Worm (Caenorhabditis elegans) whole organism, L4 larva: Measurements from ENCODE around the gene mrps-26.

Experiments used
- F44E2.7 ChIP-seq: fragments of 200-800 bp; sonication (Bioruptor generic); IDR thresholded peaks from 2 replicates; pipeline ENCODE4 v2.1.2; 2022; ENCODE audit warnings: missing genetic modification characterization, missing compliant biosample characterization
- F49E8.2 ChIP-seq: sonication (generic microtip); optimal IDR thresholded peaks from 2 replicates; lab custom pipeline; 2016; ENCODE audit warnings: missing compliant biosample characterization, mild to moderate bottlenecking, missing genetic modification characterization, borderline replicate concordance
- T20F7.1 ChIP-seq: fragments of 200-800 bp; sonication (Bioruptor generic); optimal IDR thresholded peaks from 2 replicates; lab custom pipeline; 2018; ENCODE audit warnings: mild to moderate bottlenecking, missing genetic modification characterization, missing compliant biosample characterization
- ceh-32 ChIP-seq: sonication (generic microtip); optimal IDR thresholded peaks from 2 replicates; lab custom pipeline; 2016; ENCODE audit warnings: mild to moderate bottlenecking, missing genetic modification characterization, missing compliant biosample characterization; ENCODE audit not compliant: poor library complexity
- cey-2 ChIP-seq: sonication (generic microtip); optimal IDR thresholded peaks from 3 replicates; lab custom pipeline; 2017; ENCODE audit warnings: missing genetic modification characterization, mild to moderate bottlenecking, missing compliant biosample characterization, antibody characterized with exemption, borderline replicate concordance; ENCODE audit not compliant: insufficient read depth
- daf-16 ChIP-seq, 3 experiments: sonication (generic microtip); optimal IDR thresholded peaks; 2 replicates each; lab custom pipeline; 2016 to 2017; ENCODE audit warnings: missing genetic modification characterization in 3 of 3, missing genetic modification reagents in 3 of 3, mild to moderate bottlenecking in 2 of 3, missing compliant biosample characterization in 2 of 3, missing biosample characterization in 1 of 3, moderate library complexity in 1 of 3
- daf-19 ChIP-seq: fragments of 200-800 bp; sonication (Bioruptor generic); conservative IDR thresholded peaks from 2 replicates; pipeline ENCODE4 v1.3.6; 2022; ENCODE audit warnings: missing genetic modification characterization, missing compliant biosample characterization
- dmd-6 ChIP-seq: fragments of 200-800 bp; sonication (Bioruptor generic); IDR thresholded peaks from 2 replicates; pipeline ENCODE4 v1.3.6; 2022; ENCODE audit warnings: missing genetic modification reagents, missing genetic modification characterization, missing compliant biosample characterization
- dpl-1 ChIP-seq: fragments of 150-350 bp; optimal IDR thresholded peaks from 2 replicates; lab custom pipeline; 2014; ENCODE audit warnings: missing biosample characterization, missing genetic modification reagents, missing genetic modification characterization
- dve-1 ChIP-seq: sonication (generic microtip); optimal IDR thresholded peaks from 2 replicates; lab custom pipeline; 2017; ENCODE audit warnings: antibody characterized with exemption, mild to moderate bottlenecking, missing genetic modification characterization, missing compliant biosample characterization; ENCODE audit not compliant: insufficient read depth
- egl-43 ChIP-seq: fragments of 200-800 bp; sonication (Bioruptor generic); IDR thresholded peaks from 2 replicates; pipeline ENCODE4 v1.3.6; 2022; ENCODE audit warnings: missing genetic modification reagents, missing genetic modification characterization, missing compliant biosample characterization
- hif-1 ChIP-seq, 2 experiments: sonication (generic microtip); optimal IDR thresholded peaks; 2 replicates each; lab custom pipeline; 2016 to 2017; ENCODE audit warnings: missing compliant biosample characterization in 2 of 2, missing genetic modification characterization in 2 of 2, missing genetic modification reagents in 2 of 2, missing genotype in 2 of 2, mild to moderate bottlenecking in 1 of 2
- hlh-30 ChIP-seq: sonication (generic microtip); optimal IDR thresholded peaks from 2 replicates; lab custom pipeline; 2017; ENCODE audit warnings: antibody characterized with exemption, mild to moderate bottlenecking, missing genetic modification characterization, missing compliant biosample characterization; ENCODE audit not compliant: insufficient read depth
- hmg-1.1 ChIP-seq: fragments of 200-800 bp; sonication (Bioruptor generic); IDR thresholded peaks from 2 replicates; pipeline ENCODE4 v1.3.6; 2022; ENCODE audit warnings: missing genetic modification reagents, missing genetic modification characterization, missing compliant biosample characterization
- lim-7 ChIP-seq: fragments of 200-800 bp; sonication (Bioruptor generic); IDR thresholded peaks from 2 replicates; pipeline ENCODE4 v1.3.6; 2022; ENCODE audit warnings: missing genetic modification characterization, missing compliant biosample characterization
- lin-13 ChIP-seq: fragments of 150-350 bp; optimal IDR thresholded peaks from 2 replicates; lab custom pipeline; 2014; ENCODE audit warnings: missing biosample characterization, missing genetic modification reagents, missing genetic modification characterization
- lin-38 ChIP-seq: fragments of 200-800 bp; sonication (Bioruptor generic); IDR thresholded peaks from 2 replicates; pipeline ENCODE4 v1.3.6; 2022; ENCODE audit warnings: missing genetic modification reagents, missing genetic modification characterization, missing compliant biosample characterization
- lin-39 ChIP-seq: fragments of 150-350 bp; optimal IDR thresholded peaks from 2 replicates; lab custom pipeline; 2014; ENCODE audit warnings: missing biosample characterization, missing genetic modification reagents, missing genetic modification characterization
- lsy-2 ChIP-seq, 2 experiments: fragments of 150-350 bp in 1 of 2; sonication (generic microtip) in 1 of 2; optimal IDR thresholded peaks; 2 replicates each; lab custom pipeline; 2014 to 2017; ENCODE audit warnings: missing biosample characterization in 2 of 2, missing genetic modification characterization in 2 of 2
- madf-9 ChIP-seq: fragments of 200-800 bp; sonication (Bioruptor generic); conservative IDR thresholded peaks from 2 replicates; pipeline ENCODE4 v1.3.6; 2022; ENCODE audit warnings: missing genetic modification reagents, missing genetic modification characterization, missing compliant biosample characterization
- mdl-1 ChIP-seq, 2 experiments: fragments of 150-350 bp in 1 of 2; sonication (generic microtip) in 1 of 2; optimal IDR thresholded peaks; 2 replicates each; lab custom pipeline; 2014 to 2017; ENCODE audit warnings: missing biosample characterization in 2 of 2, missing genetic modification characterization in 2 of 2
- mdt-29 ChIP-seq: fragments of 200-800 bp; sonication (Bioruptor generic); IDR thresholded peaks from 2 replicates; pipeline ENCODE4 v1.3.6; 2022; ENCODE audit warnings: missing genetic modification reagents, missing genetic modification characterization, missing compliant biosample characterization
- mep-1 ChIP-seq: fragments of 150-350 bp; sonication (generic microtip); optimal IDR thresholded peaks from 3 replicates; lab custom pipeline; 2014; ENCODE audit warnings: missing biosample characterization, missing genetic modification characterization
- nhr-10 ChIP-seq: fragments of 150-350 bp; optimal IDR thresholded peaks from 2 replicates; lab custom pipeline; 2014; ENCODE audit warnings: missing biosample characterization, missing genetic modification characterization
- nhr-102 ChIP-seq: sonication (generic microtip); optimal IDR thresholded peaks from 2 replicates; lab custom pipeline; 2016; ENCODE audit warnings: mild to moderate bottlenecking, missing genetic modification characterization, moderate library complexity, missing compliant biosample characterization
- nhr-28 ChIP-seq: fragments of 150-350 bp; optimal IDR thresholded peaks from 2 replicates; lab custom pipeline; 2014; ENCODE audit warnings: missing biosample characterization, missing genetic modification characterization
- nhr-48 ChIP-seq: sonication (generic microtip); optimal IDR thresholded peaks from 2 replicates; lab custom pipeline; 2016; ENCODE audit warnings: mild to moderate bottlenecking, missing genetic modification characterization, missing compliant biosample characterization
- nhr-77 ChIP-seq: fragments of 150-350 bp; optimal IDR thresholded peaks from 2 replicates; lab custom pipeline; 2014; ENCODE audit warnings: missing biosample characterization, missing genetic modification characterization
- pha-4 ChIP-seq, 2 experiments: fragments of 150-350 bp in 1 of 2; fragments of 200-800 bp in 1 of 2; sonication (Bioruptor generic) in 1 of 2; IDR thresholded peaks in 1 of 2; optimal IDR thresholded peaks in 1 of 2; 2 replicates each; pipeline versions ENCODE4 v1.3.6 to Lab custom; 2014 to 2022; ENCODE audit warnings: missing genetic modification characterization in 2 of 2, missing genetic modification reagents in 2 of 2, missing biosample characterization in 1 of 2, missing compliant biosample characterization in 1 of 2
- pqm-1 ChIP-seq: sonication (generic microtip); optimal IDR thresholded peaks from 2 replicates; lab custom pipeline; 2017; ENCODE audit warnings: missing biosample characterization, missing genetic modification characterization
- rbr-2 ChIP-seq: sonication (generic microtip); optimal IDR thresholded peaks from 2 replicates; lab custom pipeline; 2016; ENCODE audit warnings: missing genotype, missing genetic modification characterization, missing compliant biosample characterization
- sdz-12 ChIP-seq: fragments of 200-800 bp; sonication (Bioruptor generic); optimal IDR thresholded peaks from 2 replicates; lab custom pipeline; 2018; ENCODE audit warnings: mild to moderate bottlenecking, missing genetic modification characterization, missing compliant biosample characterization
- snpc-4 ChIP-seq: fragments of 150-350 bp; optimal IDR thresholded peaks from 2 replicates; lab custom pipeline; 2014; ENCODE audit warnings: missing biosample characterization, missing genetic modification characterization
- unc-39 ChIP-seq: sonication (generic microtip); optimal IDR thresholded peaks from 2 replicates; lab custom pipeline; 2017; ENCODE audit warnings: missing biosample characterization, missing genetic modification characterization
- unc-62 ChIP-seq, 3 experiments: fragments of 150-350 bp in 1 of 3; sonication (generic microtip); optimal IDR thresholded peaks in 2 of 3; peaks in 1 of 3; 1 replicate in 1 of 3; 2 replicates in 2 of 3; lab custom pipeline; 2014 to 2017; ENCODE audit warnings: missing biosample characterization in 3 of 3, missing genetic modification characterization in 3 of 3, missing genetic modification reagents in 3 of 3, missing genotype in 1 of 3
- ztf-7 ChIP-seq: fragments of 150-350 bp; optimal IDR thresholded peaks from 2 replicates; lab custom pipeline; 2014; ENCODE audit warnings: missing biosample characterization, missing genetic modification characterization

Gene mrps-26

DNA sequence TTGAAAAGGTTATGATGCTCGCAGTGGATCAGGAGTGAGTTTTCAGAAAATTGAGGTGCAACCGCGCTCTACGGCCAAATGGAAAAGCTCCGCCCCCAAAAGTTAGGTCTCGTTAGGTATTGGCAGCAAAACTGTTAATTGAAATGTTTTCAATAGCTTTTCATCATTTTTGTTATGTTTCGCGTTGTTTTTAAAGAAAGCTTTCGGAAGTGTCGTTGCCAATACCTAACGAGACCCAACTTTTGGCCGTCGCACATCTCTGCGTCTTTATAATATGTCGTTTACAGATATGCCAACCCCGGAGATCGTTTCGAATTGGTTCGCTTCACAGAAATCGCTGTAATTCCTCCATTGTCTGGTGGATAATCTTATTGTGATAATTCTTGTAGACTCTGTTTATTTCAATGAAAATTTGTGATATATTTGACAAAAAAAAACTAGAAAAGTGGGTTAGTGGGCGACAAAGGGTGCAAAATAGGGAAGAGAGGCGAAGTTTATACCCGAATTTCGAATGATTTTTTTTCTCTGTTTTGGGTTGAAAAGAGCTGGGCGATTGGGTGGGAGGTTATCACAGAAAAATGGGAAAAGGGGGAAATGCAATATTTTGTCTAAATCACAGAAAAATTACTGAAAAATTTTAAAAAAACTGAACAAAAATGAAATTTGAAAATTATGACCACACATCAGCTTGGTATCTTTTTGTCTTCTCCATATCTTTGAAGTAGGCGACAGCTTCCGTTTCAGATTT lies 37.9 kb upstream of the mrps-26 start (continued):
- TF ChIP-seq hmg-1.1 (GFP tag; lab: Robert Waterston, UW) = peak; percentile 29; the same call in 1 of the 2 replicates
- TF ChIP-seq lin-38 (GFP tag; lab: Robert Waterston, UW) = peak; percentile 80
- peak; percentile 14 for TF ChIP-seq rbr-2 (tag; lab: Kevin White, UChicago)
- TF ChIP-seq sdz-12 (GFP tag; lab: Kevin White, UChicago) = no peak
- TF ChIP-seq nhr-48 (tag; lab: Kevin White, UChicago) = peak; percentile 61
- peak; percentile 54 for TF ChIP-seq lin-13 (GFP tag; lab: Kevin White, UChicago)
- TF ChIP-seq mdl-1 (tag; optimal IDR thresholded peaks at IDR 0.05; lab: Kevin White, UChicago) = no peak
- no peak for TF ChIP-seq cey-2 (tag; lab: Kevin White, UChicago)
- TF ChIP-seq lin-39 (tag; lab: Kevin White, UChicago) = no peak
- 0 out of 2 replicates have a peak, but pooled peaks have one; percentile 25 for TF ChIP-seq daf-19 (GFP tag; lab: Robert Waterston, UW)
- peak; percentile 61 for TF ChIP-seq madf-9 (GFP tag; lab: Robert Waterston, UW)
- no peak for TF ChIP-seq unc-39 (tag; lab: Kevin White, UChicago)
- TF ChIP-seq hlh-30 (tag; lab: Kevin White, UChicago) = no peak

DNA sequence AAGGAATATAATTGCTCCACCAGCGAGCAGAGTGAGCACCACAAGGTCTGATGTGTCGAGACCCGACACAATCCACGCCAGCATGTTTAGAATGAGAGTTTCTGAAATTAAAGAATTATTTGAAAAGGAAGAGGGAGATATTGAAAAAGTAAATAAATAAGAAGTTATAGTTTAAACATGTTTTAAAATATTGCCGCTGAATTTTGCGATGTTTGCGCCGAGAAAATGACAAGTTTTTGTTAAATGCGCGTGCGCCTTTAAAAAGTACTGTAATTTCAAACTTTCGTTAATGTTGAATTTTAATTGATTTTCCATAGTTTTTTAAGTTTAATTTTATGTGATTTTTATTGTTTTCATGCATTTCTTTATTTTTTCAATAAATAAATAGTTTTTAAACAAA lies 34.8 kb upstream of the mrps-26 start, which contains the start of gene emb-8:
Gene emb-8 (minus strand): TSS at position 101 of the 400 bp plus-strand sequence.
- TF ChIP-seq T20F7.1 (GFP tag; lab: Kevin White, UChicago) (no peak), pha-4 (GFP tag; IDR thresholded peaks at IDR 0.05; lab: Robert Waterston, UW) (0 out of 2 replicates have a peak, but pooled peaks have one; percentile 31), pha-4 (tag; optimal IDR thresholded peaks at IDR 0.05; lab: Kevin White, UChicago) (no peak), dpl-1 (GFP tag; lab: Kevin White, UChicago) (no peak)

DNA sequence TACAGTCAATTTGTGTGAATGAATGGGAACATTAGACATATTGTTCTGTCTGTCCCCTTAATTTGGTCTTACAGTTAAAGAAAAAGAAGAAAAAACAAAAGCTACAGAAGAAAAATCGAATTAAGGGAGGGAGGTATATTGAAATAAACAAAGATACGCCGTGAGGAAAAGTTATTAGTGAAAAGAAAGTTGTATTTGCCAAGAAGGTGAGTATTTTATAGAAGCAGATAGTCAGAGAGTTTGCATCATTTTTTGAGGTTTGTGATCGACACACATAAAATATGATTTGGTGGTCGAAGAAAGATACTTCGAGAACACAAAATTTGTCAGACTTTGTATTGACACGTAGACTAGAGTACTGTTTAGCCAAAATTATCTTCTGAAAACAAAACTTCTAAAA lies 34.1 kb upstream of the mrps-26 start:
- TF ChIP-seq snpc-4 = no peak
- TF ChIP-seq F49E8.2 (tag; lab: Kevin White, UChicago) = no peak
- 0 out of 2 replicates have a peak, but pooled peaks have one; percentile 34 for TF ChIP-seq lim-7 (GFP tag; lab: Robert Waterston, UW)
- no peak for TF ChIP-seq mdt-29 (GFP tag; lab: Robert Waterston, UW)
- no peak for TF ChIP-seq daf-16 (GFP tag; optimal IDR thresholded peaks at IDR 0.05; lab: Kevin White, UChicago)
- TF ChIP-seq daf-16 (tag; optimal IDR thresholded peaks at IDR 0.05; lab: Kevin White, UChicago) = peak; percentile 13
- peak in 1 of 2 experiments; percentile 38 for TF ChIP-seq unc-62 (GFP tag; optimal IDR thresholded peaks at IDR 0.05 in 1 of 2; lab: Kevin White, UChicago)
- no peak for TF ChIP-seq unc-62 (tag; optimal IDR thresholded peaks at IDR 0.05; lab: Kevin White, UChicago)
- peak; percentile 96 for TF ChIP-seq nhr-28 (tag; lab: Kevin White, UChicago)
- peak; percentile 19 for TF ChIP-seq T20F7.1 (GFP tag; lab: Kevin White, UChicago)
- peak in 1 of 2 experiments; percentile 28 for TF ChIP-seq lsy-2 (tag; optimal IDR thresholded peaks at IDR 0.05; lab: Kevin White, UChicago)
- peak; percentile 8 for TF ChIP-seq mep-1 (tag; lab: Kevin White, UChicago)
- TF ChIP-seq ztf-7 (tag; lab: Kevin White, UChicago) = peak; percentile 4
- TF ChIP-seq dmd-6 (GFP tag; lab: Robert Waterston, UW) = peak; percentile 34; the same call in 1 of the 2 replicates
- no peak for TF ChIP-seq F44E2.7 (GFP tag; lab: Robert Waterston, UW)
- no peak for TF ChIP-seq nhr-10
- peak; percentile 60 for TF ChIP-seq dve-1 (tag; lab: Kevin White, UChicago)
- TF ChIP-seq pqm-1 (tag; lab: Kevin White, UChicago) = peak; percentile 75
- no peak for TF ChIP-seq egl-43 (GFP tag; lab: Robert Waterston, UW)
- TF ChIP-seq nhr-77 (tag; lab: Kevin White, UChicago) = peak; percentile 71
- no peak for TF ChIP-seq ceh-32 (tag; lab: Kevin White, UChicago)
- TF ChIP-seq daf-19 (GFP tag; lab: Robert Waterston, UW) = no peak
- TF ChIP-seq hif-1 (tag; optimal IDR thresholded peaks at IDR 0.05; lab: Kevin White, UChicago) = peak in 1 of 2 experiments; percentile 44
- no peak for TF ChIP-seq nhr-102 (tag; lab: Kevin White, UChicago)
